Worm (Caenorhabditis elegans) whole organism, early embryonic: ENCODE results near the gene F56H9.6.

Experiments used
- B0310.2 ChIP-seq: sonication (generic microtip); optimal IDR thresholded peaks from 2 replicates; lab custom pipeline; 2016; ENCODE audit warnings: mild to moderate bottlenecking, missing genetic modification characterization, missing compliant biosample characterization
- ama-1 ChIP-seq: fragments of 150-350 bp; optimal IDR thresholded peaks from 2 replicates; lab custom pipeline; 2014
- flt-1 ChIP-seq: fragments of 200-800 bp; sonication (Bioruptor generic); IDR thresholded peaks from 2 replicates; pipeline ENCODE4 v1.3.6; 2022; ENCODE audit warnings: missing genetic modification characterization, missing compliant biosample characterization
- hmbx-1 ChIP-seq: sonication (generic microtip); optimal IDR thresholded peaks from 2 replicates; lab custom pipeline; 2016; ENCODE audit warnings: mild to moderate bottlenecking, missing genetic modification characterization, missing compliant biosample characterization
- hmg-4 ChIP-seq: fragments of 200-800 bp; sonication (Bioruptor generic); optimal IDR thresholded peaks from 2 replicates; lab custom pipeline; 2018; ENCODE audit warnings: mild to moderate bottlenecking, missing genetic modification characterization, missing compliant biosample characterization

DNA sequence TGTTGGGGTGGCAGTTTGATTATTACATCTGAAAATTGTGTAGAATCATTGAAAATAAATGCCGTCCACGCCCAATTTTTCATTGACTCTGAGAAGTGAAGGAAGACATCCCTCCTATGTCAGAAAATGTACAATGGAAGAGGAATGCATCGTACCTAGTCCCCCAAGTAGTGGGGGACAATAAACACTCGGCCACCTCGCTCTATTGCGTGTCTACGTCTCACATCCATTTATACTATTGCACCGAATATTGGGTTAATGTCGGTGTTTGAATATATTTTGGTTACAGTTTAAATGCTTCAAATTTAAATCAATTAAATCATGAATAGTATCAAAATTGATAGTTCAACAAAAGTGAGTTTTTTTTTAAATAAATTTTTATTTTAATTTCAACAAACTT, 20.0 kb upstream of the F56H9.6 start, which contains the start of gene lin-25:
- no peak for TF ChIP-seq flt-1 (GFP tag; lab: Robert Waterston, UW)
- no peak for TF ChIP-seq hmbx-1 (tag; lab: Kevin White, UChicago)
- no peak for TF ChIP-seq B0310.2
- no peak for TF ChIP-seq ama-1 (lab: Kevin White, UChicago)
- TF ChIP-seq hmg-4 = no peak
